Worm (Caenorhabditis elegans) whole organism, midembryonic: Measurements from ENCODE around the gene sfxn-2.
A peak's percentile ranks its signal among the peaks of the same experiment; 100 is the strongest.

Experiments
- flt-1 ChIP-seq: fragments of 200-800 bp; sonication (Bioruptor generic); IDR thresholded peaks from 2 replicates; pipeline ENCODE4 v1.3.6; 2022; ENCODE audit warnings: missing genetic modification characterization, missing compliant biosample characterization
- ref-1 ChIP-seq: fragments of 200-800 bp; sonication (Bioruptor generic); conservative IDR thresholded peaks from 2 replicates; pipeline ENCODE4 v1.3.6; 2022; ENCODE audit warnings: missing genetic modification reagents, missing genetic modification characterization, missing compliant biosample characterization
- ztf-29 ChIP-seq: fragments of 200-800 bp; sonication (Bioruptor generic); IDR thresholded peaks from 2 replicates; pipeline ENCODE4 v1.3.6; 2022; ENCODE audit warnings: missing genetic modification reagents, missing genetic modification characterization, missing compliant biosample characterization

sfxn-2 gene

ce11 chrX:7906430-7907014 is 51.6 kb downstream of the sfxn-2 start, which contains the start of gene C39D10.1:
C39D10.1 (plus strand) TSS chrX:7906964.
- TF ChIP-seq flt-1 (GFP tag; lab: Robert Waterston, UW): 0 out of 2 replicates have a peak, but pooled peaks have one; percentile 33
- no peak for TF ChIP-seq ztf-29
- no peak for TF ChIP-seq ref-1 (GFP tag; lab: Robert Waterston, UW)
